Fruit fly (Drosophila melanogaster) S2 (cell line): Measurements from ENCODE around the gene spri.
A peak's percentile ranks its signal among the peaks of the same experiment; 100 is the strongest.

Source experiments
- CG8478 ChIP-seq: fragments of >200 bp; optimal IDR thresholded peaks from 2 replicates; lab custom pipeline; 2018
- CTCF ChIP-seq, 2 experiments: fragments of >200 bp; optimal IDR thresholded peaks; 2 replicates each; lab custom pipeline; 2018

The spri gene

DNA sequence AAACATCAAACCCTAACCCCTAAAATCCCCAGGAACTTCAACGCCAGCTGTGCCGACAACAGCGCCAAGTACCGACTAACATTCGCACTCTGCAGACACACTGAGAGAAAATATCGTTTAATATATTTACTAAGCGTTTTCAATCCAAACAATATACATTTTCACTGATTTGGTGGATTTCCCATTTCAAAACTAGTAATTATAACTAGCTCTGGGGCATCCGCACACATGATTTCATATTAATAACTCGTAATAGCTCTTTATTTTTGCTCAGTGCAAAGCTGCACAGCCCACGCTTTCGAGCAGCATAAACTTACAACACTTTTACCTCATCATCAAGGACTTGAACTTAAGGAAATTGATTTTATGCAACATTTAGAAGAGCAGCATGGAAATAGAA is 21.1 kb downstream of the spri start:
- TF ChIP-seq CG8478 (lab: Kevin White, UChicago) (no peak), CTCF (optimal IDR thresholded peaks at IDR 0.05; lab: Kevin White, UChicago) (no peak)

DNA sequence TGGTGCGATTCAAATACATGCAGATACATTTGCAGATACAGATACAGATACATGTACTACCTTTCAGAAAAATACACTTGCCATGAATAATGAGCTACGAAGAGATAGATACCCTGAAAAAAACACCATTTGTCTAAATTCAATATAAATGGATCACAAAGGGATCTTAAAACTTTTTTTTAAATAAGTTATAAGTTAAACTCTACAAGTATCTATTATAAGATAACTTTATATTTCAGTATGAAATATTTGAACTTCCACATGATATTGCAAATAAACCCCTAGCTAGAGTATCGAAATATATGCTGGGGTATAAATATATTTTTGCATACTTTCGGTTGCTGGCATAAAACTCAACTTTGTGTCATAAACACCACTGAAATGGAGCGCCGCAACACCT is 23.8 kb downstream of the spri start:
- TF ChIP-seq CTCF (optimal IDR thresholded peaks at IDR 0.05; lab: Kevin White, UChicago) (no peak), CG8478 (lab: Kevin White, UChicago) (no peak)

DNA sequence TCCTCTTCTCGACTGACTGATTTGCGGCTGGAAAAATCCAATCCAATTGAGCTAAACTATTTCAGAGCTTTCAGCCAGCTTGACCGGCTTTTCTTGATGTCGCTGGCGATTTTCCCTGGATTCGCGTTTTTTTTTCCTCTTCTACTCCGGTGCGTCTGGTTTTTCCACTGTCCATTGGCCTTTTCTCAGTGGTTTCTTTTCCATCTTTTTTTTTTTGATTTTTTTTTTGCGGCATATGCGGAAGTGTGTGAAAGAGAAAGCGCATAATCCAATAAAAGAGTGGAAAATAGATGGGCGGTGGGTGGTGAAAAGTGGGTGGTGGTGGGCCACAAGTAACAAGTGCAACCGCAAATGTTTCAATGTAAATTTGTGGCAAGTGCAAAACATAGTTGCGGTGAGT is 27.2 kb downstream of the spri start:
- TF ChIP-seq CTCF (optimal IDR thresholded peaks at IDR 0.05; lab: Kevin White, UChicago) (no peak), CG8478 (lab: Kevin White, UChicago) (no peak)

DNA sequence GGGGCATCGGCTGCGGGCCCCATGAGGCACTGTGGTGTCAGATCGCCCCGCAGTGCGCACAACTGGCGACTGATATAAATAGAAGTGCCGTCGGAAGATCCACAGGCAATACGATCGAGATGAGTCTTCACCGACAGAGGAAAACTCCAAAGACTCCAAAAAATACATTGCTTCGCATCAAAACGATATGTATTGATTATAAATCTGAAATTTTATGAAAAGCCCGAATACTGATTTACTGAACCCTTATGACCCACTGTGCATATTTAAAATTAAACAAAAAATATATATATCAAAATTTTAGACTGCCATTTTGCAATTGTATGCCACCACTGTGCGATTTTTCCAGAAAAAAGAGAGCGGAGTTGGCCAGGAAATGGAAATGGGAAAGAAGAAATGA is 27.8 kb downstream of the spri start:
- TF ChIP-seq CG8478 (lab: Kevin White, UChicago): no peak

DNA sequence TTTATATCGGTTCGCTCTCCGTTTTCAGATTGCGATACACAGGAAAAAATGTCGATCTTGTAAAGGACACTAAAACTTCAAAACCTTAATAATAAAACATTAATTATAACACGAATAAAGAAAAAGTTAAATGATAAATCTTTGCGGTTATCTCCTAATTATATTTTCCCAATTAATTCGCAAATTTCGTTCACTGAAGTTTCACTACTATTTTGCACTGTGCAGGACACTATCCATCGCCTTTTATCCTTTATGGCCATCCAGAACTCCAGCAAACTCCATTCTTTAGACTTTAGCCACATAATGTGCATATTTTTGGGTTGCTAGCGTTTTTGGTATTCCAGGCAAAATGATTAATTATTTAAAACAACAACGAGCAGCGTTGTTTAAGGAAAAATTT is 36.2 kb downstream of the spri start:
- TF ChIP-seq CTCF (optimal IDR thresholded peaks at IDR 0.05; lab: Kevin White, UChicago): no peak
- TF ChIP-seq CG8478 (lab: Kevin White, UChicago): no peak

DNA sequence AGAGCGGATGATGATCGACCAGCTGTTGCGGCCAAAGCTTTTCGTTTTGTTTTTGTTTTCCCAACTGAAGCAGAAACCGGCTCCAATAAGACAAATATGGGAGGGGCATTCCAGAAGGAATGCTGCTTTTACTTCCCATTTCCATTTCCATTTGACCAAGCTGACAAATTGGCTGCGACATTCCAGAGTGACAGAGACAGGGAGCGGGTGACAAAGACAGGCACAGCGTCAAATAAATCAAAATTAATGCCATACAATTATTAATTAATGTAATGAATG is 37.4 kb downstream of the spri start:
- TF ChIP-seq CG8478 (lab: Kevin White, UChicago) (no peak), CTCF (optimal IDR thresholded peaks at IDR 0.05; lab: Kevin White, UChicago) (no peak)

DNA sequence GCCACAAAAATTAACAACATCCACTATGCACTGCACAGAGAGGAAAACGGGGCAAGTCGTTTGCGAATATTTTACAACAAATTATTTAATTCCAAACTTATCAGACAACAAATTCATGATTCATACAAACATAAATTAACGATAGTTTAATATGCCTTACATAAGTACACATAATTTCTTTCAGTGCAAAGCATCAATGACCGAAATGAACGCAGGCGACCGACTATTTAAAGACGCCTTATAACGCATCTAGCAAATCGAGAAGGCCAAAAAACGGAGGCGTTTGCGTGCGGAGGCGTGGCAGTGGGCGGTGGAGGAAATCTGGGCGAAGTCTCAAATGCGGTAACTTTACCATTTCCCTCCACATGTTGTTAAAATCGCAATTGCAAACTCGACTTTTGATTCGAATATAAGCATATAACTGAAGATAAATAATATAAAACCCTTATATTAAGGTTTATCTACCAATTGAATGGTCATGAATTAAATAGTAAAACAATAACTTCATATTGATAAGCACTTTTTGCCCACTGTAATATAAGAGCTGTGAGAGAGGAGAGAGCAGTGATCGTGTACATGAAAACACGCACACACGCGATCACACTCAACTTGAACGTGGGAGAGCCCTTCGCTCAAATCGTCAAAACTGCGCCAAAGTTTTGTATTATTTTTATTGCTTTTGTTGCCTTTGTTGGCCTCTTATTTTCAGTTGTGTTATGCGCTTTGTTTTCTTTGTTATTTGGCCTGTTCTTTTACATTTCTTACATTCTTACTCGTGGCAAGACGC is 38.0 kb downstream of the spri start:
- TF ChIP-seq CG8478 (lab: Kevin White, UChicago) (no peak), CTCF (optimal IDR thresholded peaks at IDR 0.05; lab: Kevin White, UChicago) (no peak)

DNA sequence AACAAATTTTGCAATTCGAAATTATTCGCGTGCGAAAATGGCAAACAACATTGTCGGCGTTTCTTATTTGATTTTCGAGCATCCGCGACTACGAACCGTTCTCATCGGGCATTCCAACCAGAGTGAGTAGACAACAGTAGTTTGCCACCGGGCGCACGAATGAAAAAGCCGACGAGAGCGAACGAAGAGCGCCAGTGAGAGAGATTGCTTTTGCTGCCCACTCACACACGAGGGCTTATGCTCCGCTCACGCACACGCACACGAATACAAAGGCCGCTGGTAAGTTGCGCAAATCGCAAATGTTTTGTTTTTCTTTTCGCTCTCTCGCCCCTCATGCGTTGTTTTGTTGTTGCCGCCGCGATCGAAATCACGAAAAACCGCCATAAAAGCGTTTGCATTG is 38.6 kb downstream of the spri start:
- TF ChIP-seq CTCF (optimal IDR thresholded peaks at IDR 0.05; lab: Kevin White, UChicago) (no peak), CG8478 (lab: Kevin White, UChicago) (peak; percentile 70)

DNA sequence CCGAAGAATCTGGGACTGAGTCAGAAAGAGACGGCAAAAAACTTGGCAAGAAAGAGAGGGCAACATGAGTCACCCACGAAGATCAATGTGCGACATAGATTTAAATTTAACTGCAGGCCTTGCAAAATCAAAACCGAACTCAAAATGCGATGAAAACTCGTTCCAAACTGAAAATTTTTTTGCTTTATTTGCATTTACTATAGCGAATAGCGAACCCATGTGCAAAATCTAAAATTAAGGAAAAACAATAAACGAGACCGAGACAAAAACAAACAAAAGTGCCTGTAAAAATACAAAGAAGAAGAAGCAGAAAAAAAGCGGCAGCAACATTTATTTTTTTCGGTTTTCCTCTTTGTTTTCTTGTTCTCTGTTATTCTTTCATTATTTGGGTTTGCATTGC is 39.2 kb downstream of the spri start:
- TF ChIP-seq CTCF (optimal IDR thresholded peaks at IDR 0.05; lab: Kevin White, UChicago) (no peak), CG8478 (lab: Kevin White, UChicago) (no peak)

DNA sequence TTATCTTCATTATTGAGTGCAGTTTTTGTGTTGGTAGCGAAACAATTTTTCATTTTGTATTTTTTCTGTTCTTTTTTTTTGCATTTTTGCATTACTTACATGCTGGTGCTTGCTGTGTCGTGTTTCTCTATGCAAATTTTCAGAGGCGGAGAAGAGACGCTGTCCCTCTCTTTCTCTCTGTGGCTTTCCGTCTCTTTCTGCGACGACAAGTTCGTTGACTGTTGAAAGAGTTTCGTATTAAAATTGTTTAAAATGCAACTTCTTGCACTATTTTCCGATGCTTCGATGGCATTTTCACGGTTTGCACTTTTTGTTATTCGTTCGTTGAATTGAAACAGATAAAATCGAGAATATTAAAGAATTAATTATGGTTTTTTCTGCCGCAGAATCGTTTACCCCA is 40.9 kb downstream of the spri start:
- TF ChIP-seq CTCF (optimal IDR thresholded peaks at IDR 0.05; lab: Kevin White, UChicago): no peak
- no peak for TF ChIP-seq CG8478 (lab: Kevin White, UChicago)

DNA sequence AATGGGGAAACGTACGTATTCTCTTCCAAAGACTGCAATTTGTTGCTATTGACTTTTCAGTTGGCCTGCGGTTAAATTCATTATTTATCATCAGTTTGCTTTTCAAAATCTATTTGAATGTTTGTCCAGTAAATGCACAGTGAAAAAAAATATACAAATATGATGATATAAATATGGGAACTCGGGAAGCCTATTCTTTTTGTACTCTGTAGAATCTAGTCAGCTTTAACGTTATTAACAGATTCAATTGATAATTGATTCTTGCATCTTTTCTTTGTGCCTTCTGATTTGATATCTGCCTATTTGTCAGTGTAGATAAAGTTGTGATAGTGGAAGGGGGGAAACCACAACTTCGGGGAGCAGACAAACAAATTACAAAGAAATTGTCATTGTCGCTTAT is 41.9 kb downstream of the spri start:
- no peak for TF ChIP-seq CG8478 (lab: Kevin White, UChicago)
- no peak for TF ChIP-seq CTCF (optimal IDR thresholded peaks at IDR 0.05; lab: Kevin White, UChicago)

DNA sequence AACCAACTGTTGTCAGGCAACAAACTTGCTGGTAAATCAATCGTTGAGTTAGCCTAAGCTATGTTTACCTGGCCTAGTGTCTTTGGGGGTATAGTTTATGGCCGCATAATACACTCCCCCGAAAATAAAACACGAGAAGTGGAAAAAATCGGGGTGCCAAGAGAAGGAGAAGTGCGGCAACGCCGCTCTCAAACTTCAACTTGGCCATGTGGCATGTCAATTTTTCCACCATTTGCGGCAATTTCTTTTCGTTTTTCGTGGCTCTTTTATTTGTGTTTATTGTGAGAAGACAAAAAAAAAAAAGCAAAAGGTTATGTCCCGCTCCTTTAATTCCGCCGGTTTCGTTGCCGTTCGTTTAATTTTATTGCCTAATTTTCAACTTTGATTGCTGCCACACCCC is 44.8 kb downstream of the spri start:
- TF ChIP-seq CTCF (optimal IDR thresholded peaks at IDR 0.05; lab: Kevin White, UChicago): no peak
- TF ChIP-seq CG8478 (lab: Kevin White, UChicago): no peak

DNA sequence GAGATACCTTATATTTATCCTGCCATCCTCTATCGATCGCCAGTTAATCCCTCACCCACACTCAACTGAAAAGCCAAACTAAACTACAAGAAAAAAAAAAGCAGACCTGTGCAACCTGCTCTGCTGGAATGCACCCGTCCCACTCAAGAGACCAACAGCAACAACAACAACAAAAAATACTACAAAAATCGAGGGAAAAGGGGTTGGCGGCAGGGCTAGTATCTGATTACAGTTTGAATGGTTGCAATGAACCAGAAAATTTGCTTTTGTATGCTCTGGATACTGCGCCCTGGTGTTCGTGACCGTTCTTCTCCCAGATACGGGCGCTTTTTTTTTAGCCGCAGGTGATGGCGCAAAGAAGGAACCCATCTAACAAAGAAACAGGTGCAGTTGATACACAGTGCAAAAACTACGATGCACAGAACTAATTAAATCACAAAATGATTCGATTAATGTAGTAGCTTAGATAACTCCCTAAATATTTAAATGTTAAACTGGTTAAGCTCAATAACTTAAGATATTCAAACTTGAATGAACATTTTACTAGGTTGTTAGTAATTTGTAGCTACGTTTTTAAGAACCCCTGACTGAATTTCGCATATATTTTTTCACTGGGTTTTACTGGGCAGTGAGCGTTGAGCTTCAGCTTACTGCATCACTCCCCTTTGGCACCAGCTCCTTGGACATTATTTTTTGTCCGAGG is 46.3 kb downstream of the spri start:
- TF ChIP-seq CTCF (optimal IDR thresholded peaks at IDR 0.05; lab: Kevin White, UChicago): no peak
- TF ChIP-seq CG8478 (lab: Kevin White, UChicago): no peak

DNA sequence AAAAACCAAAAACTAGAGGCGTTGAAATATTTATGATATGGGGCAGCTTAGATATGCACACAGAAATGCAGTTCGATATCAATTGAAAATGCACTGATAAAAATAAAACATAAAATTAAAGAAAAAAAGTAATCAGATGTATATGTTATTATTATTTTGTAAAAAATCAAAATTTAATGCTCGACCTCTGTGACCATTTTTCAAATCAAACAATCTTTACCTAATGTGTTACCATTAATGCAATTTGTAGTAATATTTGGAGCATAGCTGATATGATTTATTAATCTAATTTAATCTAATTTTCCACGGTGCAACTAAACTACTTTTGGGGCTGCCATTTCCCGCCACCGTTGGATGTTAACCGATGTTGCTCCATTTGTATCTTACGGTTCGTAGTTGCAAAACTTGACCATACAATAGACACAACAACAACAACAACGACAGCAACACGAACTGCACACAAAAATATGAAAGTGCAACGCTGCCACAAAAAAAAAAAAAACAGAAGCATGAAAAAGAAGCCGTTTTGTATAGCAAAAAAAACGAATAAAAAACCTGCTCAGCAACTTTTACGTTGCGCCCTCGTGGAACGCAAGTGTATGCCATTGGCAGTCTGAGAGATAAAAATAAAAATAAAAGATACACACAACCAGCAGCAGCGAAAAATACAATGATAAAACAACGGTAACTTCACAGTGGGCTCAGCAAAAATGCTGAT is 49.2 kb downstream of the spri start:
- no peak for TF ChIP-seq CG8478 (lab: Kevin White, UChicago)
- TF ChIP-seq CTCF (optimal IDR thresholded peaks at IDR 0.05; lab: Kevin White, UChicago): no peak

DNA sequence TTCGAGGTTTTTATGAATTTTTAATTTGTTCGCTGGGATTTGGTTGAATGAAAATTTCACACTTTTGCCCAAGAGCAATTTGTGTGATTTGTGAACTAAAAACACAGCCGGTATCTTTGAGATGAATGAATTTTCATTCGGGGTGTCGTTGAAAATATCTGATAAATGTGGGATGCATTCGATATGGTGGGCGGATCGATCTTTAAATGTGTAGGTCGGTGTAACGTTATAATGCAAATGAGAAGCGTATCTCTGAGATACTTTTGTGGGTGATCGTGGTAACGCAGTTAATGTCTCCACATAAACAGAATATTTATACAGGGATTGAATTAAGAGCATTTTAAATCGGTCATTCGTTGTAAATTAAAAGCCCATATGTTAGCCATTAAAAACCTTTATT is 50.2 kb downstream of the spri start:
- TF ChIP-seq CG8478 (lab: Kevin White, UChicago) (no peak), CTCF (optimal IDR thresholded peaks at IDR 0.05; lab: Kevin White, UChicago) (no peak)
